Worm (Caenorhabditis elegans) whole organism, L3 larva: Measurements from ENCODE around the gene fox-1.

Experiments
- elt-1 ChIP-seq: fragments of 150-350 bp; optimal IDR thresholded peaks from 2 replicates; lab custom pipeline; 2014; ENCODE audit warnings: missing biosample characterization, missing genetic modification characterization
- zag-1 ChIP-seq: fragments of 150-350 bp; optimal IDR thresholded peaks from 2 replicates; lab custom pipeline; 2014; ENCODE audit warnings: missing biosample characterization, missing genetic modification characterization

DNA sequence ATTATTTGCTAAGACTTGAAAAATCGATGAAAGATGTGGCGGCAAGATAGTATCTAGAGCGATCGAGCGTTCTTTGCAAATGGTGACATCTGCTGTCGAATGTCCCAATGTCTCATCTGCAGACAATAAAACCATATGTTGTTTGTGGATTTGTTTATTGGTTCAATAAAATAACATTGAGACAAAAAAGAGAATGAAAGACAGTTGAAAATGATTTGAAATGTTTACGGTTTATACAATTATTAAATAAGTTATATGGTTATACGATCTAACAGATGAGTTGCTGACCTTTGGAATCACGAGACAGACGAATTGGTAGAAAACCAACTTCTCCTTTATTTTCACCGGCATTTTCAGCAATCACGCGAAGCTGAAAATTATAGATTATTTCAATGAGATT lies 13.9 kb upstream of the fox-1 start, which contains the start of gene R04B3.2:
- no peak for TF ChIP-seq zag-1
- no peak for TF ChIP-seq elt-1
